Fruit fly (Drosophila melanogaster) whole organism, prepupa: ENCODE data around the gene CG34355.

Experiments used
- CG10669 ChIP-seq: fragments of 200-800 bp; sonication (Bioruptor generic); optimal IDR thresholded peaks from 3 replicates; lab custom pipeline; 2018; ENCODE audit warnings: missing biosample characterization, mild to moderate bottlenecking, missing genetic modification characterization, moderate library complexity
- CG11294 ChIP-seq: fragments of 200-800 bp; sonication (Bioruptor generic); IDR thresholded peaks from 2 replicates; pipeline ENCODE4 v1.3.6; 2022; ENCODE audit warnings: missing biosample characterization, missing genetic modification characterization
- CG11762 ChIP-seq: fragments of 200-800 bp; sonication (Bioruptor generic); optimal IDR thresholded peaks from 3 replicates; lab custom pipeline; 2016; ENCODE audit warnings: missing biosample characterization, missing genetic modification characterization; ENCODE audit not compliant: insufficient read depth
- CG11902 ChIP-seq: fragments of 200-800 bp; sonication (Bioruptor generic); optimal IDR thresholded peaks from 3 replicates; lab custom pipeline; 2016; ENCODE audit warnings: missing biosample characterization, missing genetic modification characterization
- CG15336 ChIP-seq: fragments of 200-800 bp; sonication (Bioruptor generic); IDR thresholded peaks from 2 replicates; pipeline ENCODE4 v1.3.6; 2022; ENCODE audit warnings: missing biosample characterization, missing genetic modification characterization
- CG1621 ChIP-seq: fragments of 200-800 bp; sonication (Bioruptor generic); optimal IDR thresholded peaks from 3 replicates; lab custom pipeline; 2018; ENCODE audit warnings: missing biosample characterization, mild to moderate bottlenecking, missing genetic modification characterization
- CG16779 ChIP-seq: fragments of 200-800 bp; sonication (Bioruptor generic); optimal IDR thresholded peaks from 3 replicates; lab custom pipeline; 2017; ENCODE audit warnings: missing biosample characterization, mild to moderate bottlenecking, missing genetic modification characterization
- CG3032 ChIP-seq: fragments of 200-800 bp; optimal IDR thresholded peaks from 2 replicates; lab custom pipeline; 2019; ENCODE audit warnings: missing biosample characterization, mild to moderate bottlenecking, missing genetic modification characterization, moderate library complexity
- CG31627 ChIP-seq: fragments of 200-800 bp; sonication (Bioruptor generic); optimal IDR thresholded peaks from 3 replicates; lab custom pipeline; 2016; ENCODE audit warnings: missing biosample characterization, missing genetic modification characterization
- CG32006 ChIP-seq: fragments of 200-800 bp; sonication (Bioruptor generic); optimal IDR thresholded peaks from 3 replicates; lab custom pipeline; 2017; ENCODE audit warnings: missing biosample characterization, mild to moderate bottlenecking, missing genetic modification characterization
- CG34406 ChIP-seq: fragments of 200-800 bp; sonication (Bioruptor generic); optimal IDR thresholded peaks from 3 replicates; lab custom pipeline; 2016; ENCODE audit warnings: missing biosample characterization, missing genetic modification characterization
- CG3919 ChIP-seq: fragments of 200-800 bp; sonication (Bioruptor generic); optimal IDR thresholded peaks from 3 replicates; lab custom pipeline; 2016; ENCODE audit warnings: missing biosample characterization, missing genetic modification characterization
- CG6276 ChIP-seq: fragments of 200-800 bp; sonication (Bioruptor generic); optimal IDR thresholded peaks from 2 replicates; lab custom pipeline; 2017; ENCODE audit warnings: missing biosample characterization, mild to moderate bottlenecking, missing genetic modification characterization
- CG6792 ChIP-seq: fragments of 200-800 bp; sonication (Bioruptor generic); optimal IDR thresholded peaks from 3 replicates; lab custom pipeline; 2016; ENCODE audit warnings: missing biosample characterization, missing genetic modification characterization
- CG6808 ChIP-seq: fragments of 200-800 bp; sonication (Bioruptor generic); optimal IDR thresholded peaks from 3 replicates; lab custom pipeline; 2017; ENCODE audit warnings: missing biosample characterization, missing genetic modification characterization, mild to moderate bottlenecking, moderate library complexity, missing genetic modification reagents
- CG6854 ChIP-seq: fragments of 200-800 bp; sonication (Bioruptor generic); optimal IDR thresholded peaks from 2 replicates; lab custom pipeline; 2017; ENCODE audit warnings: missing biosample characterization, mild to moderate bottlenecking, missing genetic modification characterization
- CG7368 ChIP-seq: fragments of 200-800 bp; sonication (Bioruptor generic); optimal IDR thresholded peaks from 3 replicates; lab custom pipeline; 2016; ENCODE audit warnings: missing biosample characterization, missing genetic modification characterization
- CG8119 ChIP-seq: fragments of 200-800 bp; sonication (Bioruptor generic); IDR thresholded peaks from 3 replicates; pipeline ENCODE4 v1.3.6; 2022; ENCODE audit warnings: missing biosample characterization, missing genetic modification characterization
- CG8632 ChIP-seq: fragments of 200-800 bp; sonication (Bioruptor generic); optimal IDR thresholded peaks from 3 replicates; lab custom pipeline; 2016; ENCODE audit warnings: missing biosample characterization, missing genetic modification characterization
- CG9139 ChIP-seq: fragments of 200-800 bp; sonication (Bioruptor generic); optimal IDR thresholded peaks from 3 replicates; lab custom pipeline; 2017; ENCODE audit warnings: missing biosample characterization, mild to moderate bottlenecking, missing genetic modification characterization
- Eip75B ChIP-seq: fragments of 200-800 bp; sonication (Bioruptor generic); optimal IDR thresholded peaks from 3 replicates; lab custom pipeline; 2016; ENCODE audit warnings: missing biosample characterization, missing genetic modification characterization
- Eip78C ChIP-seq: fragments of 200-800 bp; sonication (Bioruptor generic); peaks from one replicate; lab custom pipeline; 2016; ENCODE audit warnings: missing biosample characterization, missing genetic modification characterization
- Eip93F ChIP-seq: fragments of 200-800 bp; sonication (Bioruptor generic); optimal IDR thresholded peaks from 2 replicates; lab custom pipeline; 2016; ENCODE audit warnings: missing biosample characterization, mild to moderate bottlenecking, missing genetic modification characterization
- Ets96B ChIP-seq: fragments of 200-800 bp; optimal IDR thresholded peaks from 2 replicates; lab custom pipeline; 2019; ENCODE audit warnings: missing biosample characterization, mild to moderate bottlenecking, missing genetic modification characterization, moderate library complexity
- Hr38 ChIP-seq: sonication (Bioruptor generic); optimal IDR thresholded peaks from 2 replicates; lab custom pipeline; 2016; ENCODE audit warnings: missing biosample characterization, missing genetic modification characterization
- Hr4 ChIP-seq: fragments of 200-800 bp; sonication (Bioruptor generic); optimal IDR thresholded peaks from 3 replicates; lab custom pipeline; 2016; ENCODE audit warnings: missing biosample characterization, missing genetic modification characterization
- Lpt ChIP-seq: fragments of 200-800 bp; sonication (Bioruptor generic); optimal IDR thresholded peaks from 3 replicates; lab custom pipeline; 2016; ENCODE audit warnings: missing biosample characterization, missing genetic modification characterization
- Met ChIP-seq: fragments of 200-800 bp; sonication (Bioruptor generic); optimal IDR thresholded peaks from 3 replicates; lab custom pipeline; 2016; ENCODE audit warnings: missing biosample characterization, missing genetic modification characterization
- OdsH ChIP-seq: fragments of 200-800 bp; sonication (Bioruptor generic); optimal IDR thresholded peaks from 3 replicates; lab custom pipeline; 2016; ENCODE audit warnings: missing biosample characterization, missing genetic modification characterization
- Smox ChIP-seq: fragments of 200-800 bp; sonication (Bioruptor generic); optimal IDR thresholded peaks from 3 replicates; lab custom pipeline; 2016; ENCODE audit warnings: missing biosample characterization, missing genetic modification characterization
- Sox15 ChIP-seq: fragments of 200-800 bp; sonication (Bioruptor generic); optimal IDR thresholded peaks from 3 replicates; lab custom pipeline; 2016; ENCODE audit warnings: missing biosample characterization, missing genetic modification characterization
- achi ChIP-seq: fragments of 200-800 bp; sonication (Bioruptor generic); optimal IDR thresholded peaks from 3 replicates; lab custom pipeline; 2016; ENCODE audit warnings: missing biosample characterization, missing genetic modification characterization
- acj6 ChIP-seq: fragments of 200-800 bp; sonication (Bioruptor generic); optimal IDR thresholded peaks from 3 replicates; lab custom pipeline; 2016; ENCODE audit warnings: missing biosample characterization, missing genetic modification characterization
- cyc ChIP-seq: fragments of 200-800 bp; sonication (Bioruptor generic); optimal IDR thresholded peaks from 3 replicates; lab custom pipeline; 2016; ENCODE audit warnings: missing biosample characterization, missing genetic modification characterization
- dsx ChIP-seq: fragments of 200-800 bp; optimal IDR thresholded peaks from 3 replicates; lab custom pipeline; 2019; ENCODE audit warnings: missing biosample characterization, mild to moderate bottlenecking, missing genetic modification characterization, moderate library complexity; ENCODE audit not compliant: poor library complexity, severe bottlenecking
- esn ChIP-seq: fragments of 200-800 bp; sonication (Bioruptor generic); optimal IDR thresholded peaks from 2 replicates; lab custom pipeline; 2016; ENCODE audit warnings: missing biosample characterization, mild to moderate bottlenecking, missing genetic modification characterization, moderate library complexity
- fd59A ChIP-seq: fragments of 200-800 bp; sonication (Bioruptor generic); optimal IDR thresholded peaks from 2 replicates; lab custom pipeline; 2017; ENCODE audit warnings: missing biosample characterization, mild to moderate bottlenecking, missing genetic modification characterization, missing genetic modification reagents
- fd85E ChIP-seq: fragments of 200-800 bp; sonication (Bioruptor generic); optimal IDR thresholded peaks from 3 replicates; lab custom pipeline; 2016; ENCODE audit warnings: missing biosample characterization, missing genetic modification characterization
- fkh ChIP-seq: fragments of 200-800 bp; sonication (Bioruptor generic); optimal IDR thresholded peaks from 3 replicates; lab custom pipeline; 2017; ENCODE audit warnings: missing biosample characterization, mild to moderate bottlenecking, missing genetic modification characterization, moderate library complexity
- lz ChIP-seq: fragments of 200-800 bp; sonication (Bioruptor generic); optimal IDR thresholded peaks from 3 replicates; lab custom pipeline; 2016; ENCODE audit warnings: missing biosample characterization, missing genetic modification characterization
- net ChIP-seq: fragments of 200-800 bp; sonication (Bioruptor generic); optimal IDR thresholded peaks from 3 replicates; lab custom pipeline; 2016; ENCODE audit warnings: missing biosample characterization, missing genetic modification characterization
- pdm3 ChIP-seq: fragments of 200-800 bp; sonication (Bioruptor generic); optimal IDR thresholded peaks from 3 replicates; lab custom pipeline; 2016; ENCODE audit warnings: missing biosample characterization, missing genetic modification characterization
- salr ChIP-seq, 2 experiments: fragments of 200-800 bp; sonication (Bioruptor generic); optimal IDR thresholded peaks; 3 replicates each; lab custom pipeline; 2016 to 2018; ENCODE audit warnings: missing biosample characterization in 2 of 2, missing genetic modification characterization in 2 of 2, mild to moderate bottlenecking in 1 of 2
- ss ChIP-seq, 2 experiments: fragments of 200-800 bp; sonication (Bioruptor generic); optimal IDR thresholded peaks; 2 replicates in 1 of 2; 3 replicates in 1 of 2; lab custom pipeline; 2017 to 2018; ENCODE audit warnings: mild to moderate bottlenecking in 2 of 2, missing biosample characterization in 2 of 2, missing genetic modification characterization in 2 of 2, moderate library complexity in 1 of 2
- svp ChIP-seq: fragments of 200-800 bp; sonication (Bioruptor generic); peaks from one replicate; lab custom pipeline; 2016; ENCODE audit warnings: missing biosample characterization, missing genetic modification characterization
- topi ChIP-seq: fragments of 200-800 bp; sonication (Bioruptor generic); optimal IDR thresholded peaks from 3 replicates; lab custom pipeline; 2016; ENCODE audit warnings: missing biosample characterization, missing genetic modification characterization
- vri ChIP-seq: fragments of 200-800 bp; sonication (Bioruptor generic); optimal IDR thresholded peaks from 3 replicates; lab custom pipeline; 2016; ENCODE audit warnings: missing biosample characterization, mild to moderate bottlenecking, missing genetic modification characterization

Gene CG34355

DNA sequence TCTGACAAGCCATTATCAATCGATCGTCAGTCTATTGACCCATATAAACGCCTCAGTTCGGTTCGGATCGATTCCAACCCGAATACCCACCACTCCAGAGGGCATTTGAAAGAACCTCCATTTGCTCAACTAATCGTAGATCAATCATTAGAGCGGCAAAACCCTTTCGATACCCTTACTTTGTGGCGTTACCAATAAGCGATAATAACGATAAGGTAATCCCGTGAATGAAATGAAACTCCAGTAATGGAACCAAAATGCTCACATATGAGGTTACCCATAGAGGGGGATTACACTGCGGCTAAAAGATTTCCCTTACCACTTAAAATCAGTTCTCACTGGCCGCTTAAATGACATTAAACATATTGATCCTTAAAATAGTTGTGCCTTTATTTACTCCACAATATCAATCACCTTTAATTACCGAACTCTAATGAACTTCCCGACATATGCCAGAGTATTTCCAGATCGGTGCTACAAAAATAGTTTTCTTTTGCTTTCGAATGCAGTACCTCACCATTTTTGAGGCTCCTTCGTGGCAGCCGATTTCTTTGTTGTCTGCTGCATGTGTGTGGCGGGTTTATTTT is 69.0 kb downstream of the CG34355 start (continued):
- peak; percentile 6 for TF ChIP-seq CG9139 (GFP tag; lab: Kevin White, UChicago)
- TF ChIP-seq CG3919, result peak; percentile 52
- peak; percentile 16 for TF ChIP-seq CG8632 (GFP tag; lab: Kevin White, UChicago)
- peak; percentile 43 for TF ChIP-seq Ets96B (tag; lab: Kevin White, UChicago)
- peak; percentile 35 for TF ChIP-seq CG7368 (GFP tag; lab: Kevin White, UChicago)
- TF ChIP-seq esn (GFP tag; lab: Kevin White, UChicago), result peak; percentile 61
- no peak for TF ChIP-seq Sox15 (GFP tag; lab: Kevin White, UChicago)
- peak; percentile 11 for TF ChIP-seq Hr4 (GFP tag; lab: Kevin White, UChicago)
- no peak for TF ChIP-seq fd85E
- no peak for TF ChIP-seq fkh
- no peak for TF ChIP-seq Lpt (GFP tag; lab: Kevin White, UChicago)
- TF ChIP-seq lz (GFP tag; lab: Kevin White, UChicago), result peak; percentile 41
- peak; percentile 58 for TF ChIP-seq Met (GFP tag; lab: Kevin White, UChicago)
- TF ChIP-seq pdm3 (GFP tag; lab: Kevin White, UChicago), result peak; percentile 27
- peak; percentile 43 for TF ChIP-seq CG32006
- peak; percentile 78 for TF ChIP-seq Eip78C
- no peak for TF ChIP-seq CG16779 (tag; lab: Kevin White, UChicago)
- TF ChIP-seq CG34406 (GFP tag; lab: Kevin White, UChicago), result peak; percentile 42
- TF ChIP-seq svp, result peak; percentile 69
- no peak for TF ChIP-seq Smox (GFP tag; lab: Kevin White, UChicago)
- peak; percentile 51 for TF ChIP-seq CG31627 (GFP tag; lab: Kevin White, UChicago)
- TF ChIP-seq fd59A, result peak; percentile 6
- TF ChIP-seq Eip75B (GFP tag; lab: Kevin White, UChicago), result peak; percentile 6
- TF ChIP-seq Eip93F (GFP tag; lab: Kevin White, UChicago), result no peak

DNA sequence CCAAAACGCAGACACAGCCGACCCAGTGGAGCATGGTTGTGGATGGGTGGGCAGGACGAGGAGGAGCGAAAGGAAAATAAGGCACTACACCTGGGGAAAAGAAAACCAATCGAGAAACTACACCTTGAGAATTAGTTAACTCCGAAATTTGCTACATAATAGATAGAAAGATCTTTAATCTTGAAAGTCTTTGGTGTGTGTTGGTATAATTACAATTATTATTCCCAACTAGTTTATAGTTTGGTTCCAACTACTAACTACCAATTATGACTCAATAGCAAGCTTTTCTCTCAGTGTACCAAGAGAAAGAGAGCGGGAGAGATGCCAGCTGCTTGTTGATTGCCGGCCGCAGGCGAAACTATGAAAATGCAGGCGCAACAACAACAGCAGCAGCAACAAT is 70.5 kb downstream of the CG34355 start:
- TF ChIP-seq CG6276 (GFP tag; lab: Kevin White, UChicago) (peak; percentile 81), fd59A (peak; percentile 53), CG8632 (GFP tag; lab: Kevin White, UChicago) (peak; percentile 54), Lpt (GFP tag; lab: Kevin White, UChicago) (peak; percentile 79), CG15336 (GFP tag; lab: Robert Waterston, UW) (peak; percentile 84), pdm3 (GFP tag; lab: Kevin White, UChicago) (peak; percentile 80), ss (GFP tag; optimal IDR thresholded peaks at IDR 0.05; lab: Kevin White, UChicago) (peak; percentile 48 to 64), CG31627 (GFP tag; lab: Kevin White, UChicago) (peak; percentile 70), CG3032 (tag; lab: Kevin White, UChicago) (peak; percentile 67), net (GFP tag; lab: Kevin White, UChicago) (peak; percentile 77), salr (GFP tag; optimal IDR thresholded peaks at IDR 0.05; lab: Kevin White, UChicago) (peak; percentile 29 to 68), CG6854 (peak; percentile 19), CG10669 (peak; percentile 58), lz (GFP tag; lab: Kevin White, UChicago) (peak; percentile 58), CG34406 (GFP tag; lab: Kevin White, UChicago) (peak; percentile 62), CG8119 (GFP tag; lab: Robert Waterston, UW) (peak; percentile 84), CG1621 (peak; percentile 68), vri (GFP tag; lab: Kevin White, UChicago) (peak; percentile 47), OdsH (peak; percentile 77), fkh (no peak), achi (peak; percentile 77), cyc (GFP tag; lab: Kevin White, UChicago) (peak; percentile 62), Eip75B (GFP tag; lab: Kevin White, UChicago) (peak; percentile 80), Ets96B (tag; lab: Kevin White, UChicago) (peak; percentile 68), CG3919 (peak; percentile 83), acj6 (GFP tag; lab: Kevin White, UChicago) (peak; percentile 72), topi (peak; percentile 77), dsx (GFP tag; lab: Kevin White, UChicago) (peak; percentile 68), CG32006 (peak; percentile 87), CG11294 (GFP tag; lab: Robert Waterston, UW) (peak; percentile 34; the same call in 1 of the 2 replicates), CG6792 (peak; percentile 67), CG11902 (GFP tag; lab: Kevin White, UChicago) (peak; percentile 10), Smox (GFP tag; lab: Kevin White, UChicago) (peak; percentile 63), CG11762 (peak; percentile 73), CG6808 (GFP tag; lab: Kevin White, UChicago) (peak; percentile 66), Hr4 (GFP tag; lab: Kevin White, UChicago) (peak; percentile 91), Hr38 (GFP tag; lab: Kevin White, UChicago) (no peak), Eip93F (GFP tag; lab: Kevin White, UChicago) (peak; percentile 13)
